Fruit fly (Drosophila melanogaster) whole organism, embryonic: ENCODE results near the gene CG4338.

Source experiments
- Bdp1 ChIP-seq: fragments of 200-800 bp; sonication (Bioruptor generic); optimal IDR thresholded peaks from 3 replicates; lab custom pipeline; 2016; ENCODE audit warnings: missing biosample characterization, missing genetic modification characterization
- CG10209 ChIP-seq: fragments of 200-800 bp; sonication (Bioruptor generic); optimal IDR thresholded peaks from 3 replicates; lab custom pipeline; 2017; ENCODE audit warnings: missing biosample characterization, mild to moderate bottlenecking, missing genetic modification characterization, missing genetic modification reagents
- CG11398 ChIP-seq: fragments of 200-800 bp; sonication (Bioruptor generic); optimal IDR thresholded peaks from 2 replicates; lab custom pipeline; 2016; ENCODE audit warnings: missing biosample characterization, missing genetic modification characterization
- CG11723 ChIP-seq: fragments of 200-800 bp; sonication (Bioruptor generic); optimal IDR thresholded peaks from 2 replicates; lab custom pipeline; 2017; ENCODE audit warnings: missing biosample characterization, mild to moderate bottlenecking, missing genetic modification characterization
- CG12071 ChIP-seq: fragments of 200-800 bp; sonication (Bioruptor generic); optimal IDR thresholded peaks from 3 replicates; lab custom pipeline; 2018; ENCODE audit warnings: missing biosample characterization, mild to moderate bottlenecking, missing genetic modification characterization
- CG12104 ChIP-seq: fragments of 200-800 bp; sonication (Bioruptor generic); optimal IDR thresholded peaks from 3 replicates; lab custom pipeline; 2016; ENCODE audit warnings: missing biosample characterization, missing genetic modification characterization
- CG12219 ChIP-seq: fragments of 200-800 bp; sonication (Bioruptor generic); optimal IDR thresholded peaks from 3 replicates; lab custom pipeline; 2018; ENCODE audit warnings: missing biosample characterization, mild to moderate bottlenecking, missing genetic modification characterization
- CG12744 ChIP-seq: fragments of 200-800 bp; sonication (Bioruptor generic); optimal IDR thresholded peaks from 2 replicates; lab custom pipeline; 2016; ENCODE audit warnings: missing biosample characterization, missing genetic modification characterization
- CG13424 ChIP-seq: fragments of 200-800 bp; sonication (Bioruptor generic); optimal IDR thresholded peaks from 2 replicates; lab custom pipeline; 2019; ENCODE audit warnings: missing biosample characterization, mild to moderate bottlenecking, missing genetic modification characterization, moderate library complexity
- CG13894 ChIP-seq: fragments of 200-800 bp; sonication (Bioruptor generic); optimal IDR thresholded peaks from 3 replicates; lab custom pipeline; 2018; ENCODE audit warnings: missing biosample characterization, mild to moderate bottlenecking, missing genetic modification characterization, moderate library complexity
- CG14441 ChIP-seq: fragments of 200-800 bp; sonication (Bioruptor generic); IDR thresholded peaks from 2 replicates; pipeline ENCODE4 v1.3.6; 2022; ENCODE audit warnings: missing biosample characterization, missing genetic modification characterization
- CG14710 ChIP-seq: fragments of 200-800 bp; sonication (Bioruptor generic); optimal IDR thresholded peaks from 3 replicates; lab custom pipeline; 2019; ENCODE audit warnings: missing biosample characterization, mild to moderate bottlenecking, missing genetic modification characterization, moderate library complexity
- CG15011 ChIP-seq: fragments of 200-800 bp; sonication (Bioruptor generic); optimal IDR thresholded peaks from 3 replicates; lab custom pipeline; 2018; ENCODE audit warnings: missing biosample characterization, mild to moderate bottlenecking, missing genetic modification characterization
- CG17912 ChIP-seq: fragments of 200-800 bp; sonication (Bioruptor generic); optimal IDR thresholded peaks from 2 replicates; lab custom pipeline; 2018; ENCODE audit warnings: missing biosample characterization, mild to moderate bottlenecking, missing genetic modification characterization
- CG2120 ChIP-seq: fragments of 200-800 bp; sonication (Bioruptor generic); optimal IDR thresholded peaks from 3 replicates; lab custom pipeline; 2016; ENCODE audit warnings: missing biosample characterization, missing genetic modification characterization
- CG3065 ChIP-seq: fragments of 200-800 bp; sonication (Bioruptor generic); optimal IDR thresholded peaks from 2 replicates; lab custom pipeline; 2016; ENCODE audit warnings: missing biosample characterization, missing genetic modification characterization
- CG32767 ChIP-seq: fragments of 200-800 bp; sonication (Bioruptor generic); IDR thresholded peaks from 2 replicates; pipeline ENCODE4 v1.3.6; 2022; ENCODE audit warnings: missing biosample characterization, missing genetic modification characterization
- CG4820 ChIP-seq: fragments of 200-800 bp; sonication (Bioruptor generic); optimal IDR thresholded peaks from 3 replicates; lab custom pipeline; 2016; ENCODE audit warnings: missing biosample characterization, missing genetic modification characterization
- CG6254 ChIP-seq: fragments of 200-800 bp; sonication (Bioruptor generic); optimal IDR thresholded peaks from 3 replicates; lab custom pipeline; 2017; ENCODE audit warnings: mild to moderate bottlenecking, missing biosample characterization, missing genetic modification reagents, missing genetic modification characterization
- CG6689 ChIP-seq: fragments of 200-800 bp; sonication (Bioruptor generic); IDR thresholded peaks from 2 replicates; pipeline ENCODE4 v1.3.6; 2022; ENCODE audit warnings: missing biosample characterization, missing genetic modification characterization
- CG6854 ChIP-seq: fragments of 200-800 bp; sonication (Bioruptor generic); optimal IDR thresholded peaks from 3 replicates; lab custom pipeline; 2017; ENCODE audit warnings: missing biosample characterization, mild to moderate bottlenecking, missing genetic modification characterization
- CG8924 ChIP-seq: fragments of 200-800 bp; optimal IDR thresholded peaks from 3 replicates; lab custom pipeline; 2019; ENCODE audit warnings: missing biosample characterization, mild to moderate bottlenecking, missing genetic modification characterization, moderate library complexity
- CG9876 ChIP-seq: fragments of 200-800 bp; sonication (Bioruptor generic); optimal IDR thresholded peaks from 2 replicates; lab custom pipeline; 2016; ENCODE audit warnings: missing biosample characterization, missing genetic modification characterization
- Dip2 ChIP-seq: fragments of 200-800 bp; sonication (Bioruptor generic); IDR thresholded peaks from 2 replicates; pipeline ENCODE4 v1.3.6; 2022; ENCODE audit warnings: missing biosample characterization, missing genetic modification characterization
- Dip3 ChIP-seq: fragments of 200-800 bp; sonication (Bioruptor generic); optimal IDR thresholded peaks from 3 replicates; lab custom pipeline; 2016; ENCODE audit warnings: missing biosample characterization, missing genetic modification characterization
- Dp ChIP-seq: fragments of 200-800 bp; sonication (Bioruptor generic); optimal IDR thresholded peaks from 2 replicates; lab custom pipeline; 2018; ENCODE audit warnings: missing biosample characterization, mild to moderate bottlenecking, missing genetic modification characterization, moderate library complexity
- Fer1 ChIP-seq: fragments of 200-800 bp; sonication (Bioruptor generic); optimal IDR thresholded peaks from 2 replicates; lab custom pipeline; 2017; ENCODE audit warnings: missing biosample characterization, mild to moderate bottlenecking, missing genetic modification characterization
- Fer3 ChIP-seq: fragments of 200-800 bp; sonication (Bioruptor generic); optimal IDR thresholded peaks from 2 replicates; lab custom pipeline; 2018; ENCODE audit warnings: missing biosample characterization, mild to moderate bottlenecking, missing genetic modification characterization, moderate library complexity
- GATAe ChIP-seq: fragments of 200-800 bp; sonication (Bioruptor generic); conservative IDR thresholded peaks from 2 replicates; pipeline ENCODE4 v1.3.6; 2022; ENCODE audit warnings: missing biosample characterization, missing genetic modification characterization
- Gsc ChIP-seq: fragments of 200-800 bp; sonication (Bioruptor generic); IDR thresholded peaks from 2 replicates; pipeline ENCODE4 v1.3.6; 2022; ENCODE audit warnings: missing biosample characterization, missing genetic modification characterization
- Hey ChIP-seq: fragments of 200-800 bp; sonication (Bioruptor generic); optimal IDR thresholded peaks from 3 replicates; lab custom pipeline; 2018; ENCODE audit warnings: missing biosample characterization, mild to moderate bottlenecking, missing genetic modification characterization
- MBD-R2 ChIP-seq: fragments of 200-800 bp; sonication (Bioruptor generic); IDR thresholded peaks from 2 replicates; pipeline ENCODE4 v1.3.6; 2022; ENCODE audit warnings: missing biosample characterization, missing genetic modification characterization
- Scr ChIP-seq: fragments of 200-800 bp; sonication (Bioruptor generic); IDR thresholded peaks from 2 replicates; pipeline ENCODE4 v1.3.6; 2022; ENCODE audit warnings: missing biosample characterization, missing genetic modification characterization; ENCODE audit not compliant: partially characterized antibody
- Tbp ChIP-seq: fragments of >200 bp; optimal IDR thresholded peaks from 2 replicates; lab custom pipeline; 2018; ENCODE audit warnings: missing biosample characterization, missing genetic modification characterization
- ac ChIP-seq: fragments of 200-800 bp; sonication (Bioruptor generic); optimal IDR thresholded peaks from 3 replicates; lab custom pipeline; 2017; ENCODE audit warnings: missing biosample characterization, mild to moderate bottlenecking, missing genetic modification characterization
- ase ChIP-seq: fragments of 200-800 bp; sonication (Bioruptor generic); IDR thresholded peaks from 3 replicates; pipeline ENCODE4 v1.3.6; 2022; ENCODE audit warnings: missing biosample characterization, missing genetic modification characterization
- az2 ChIP-seq: fragments of 200-800 bp; sonication (Bioruptor generic); optimal IDR thresholded peaks from 3 replicates; lab custom pipeline; 2016; ENCODE audit warnings: missing biosample characterization, missing genetic modification characterization
- en ChIP-seq: fragments of 200-800 bp; sonication (Bioruptor generic); optimal IDR thresholded peaks from 2 replicates; lab custom pipeline; 2016; ENCODE audit warnings: missing biosample characterization, missing genetic modification characterization
- grau ChIP-seq: fragments of 200-800 bp; optimal IDR thresholded peaks from 3 replicates; lab custom pipeline; 2019; ENCODE audit warnings: missing biosample characterization, mild to moderate bottlenecking, missing genetic modification characterization, moderate library complexity
- nmo ChIP-seq: fragments of 200-800 bp; sonication (Bioruptor generic); optimal IDR thresholded peaks from 2 replicates; lab custom pipeline; 2018; ENCODE audit warnings: missing biosample characterization, mild to moderate bottlenecking, missing genetic modification characterization, moderate library complexity
- oc ChIP-seq: fragments of 200-800 bp; sonication (Bioruptor generic); optimal IDR thresholded peaks from 2 replicates; lab custom pipeline; 2018; ENCODE audit warnings: missing biosample characterization, mild to moderate bottlenecking, missing genetic modification characterization, moderate library complexity
- org-1 ChIP-seq: fragments of 200-800 bp; sonication (Bioruptor generic); optimal IDR thresholded peaks from 2 replicates; lab custom pipeline; 2017; ENCODE audit warnings: missing biosample characterization, missing genetic modification characterization
- pros ChIP-seq: fragments of 200-800 bp; sonication (Bioruptor generic); optimal IDR thresholded peaks from 3 replicates; lab custom pipeline; 2019; ENCODE audit warnings: missing biosample characterization, mild to moderate bottlenecking, missing genetic modification characterization, moderate library complexity
- sens ChIP-seq: fragments of 200-800 bp; sonication (Bioruptor generic); peaks from one replicate; lab custom pipeline; 2016; ENCODE audit warnings: missing biosample characterization, missing genetic modification characterization
- shn ChIP-seq: fragments of 200-800 bp; sonication (Bioruptor generic); optimal IDR thresholded peaks from 3 replicates; lab custom pipeline; 2016; ENCODE audit warnings: missing biosample characterization, missing genetic modification characterization
- slp2 ChIP-seq: fragments of 200-800 bp; sonication (Bioruptor generic); optimal IDR thresholded peaks from 2 replicates; lab custom pipeline; 2016; ENCODE audit warnings: missing biosample characterization, missing genetic modification characterization
- sna ChIP-seq: fragments of 200-800 bp; sonication (Bioruptor generic); IDR thresholded peaks from 2 replicates; pipeline ENCODE4 v1.3.6; 2022; ENCODE audit warnings: missing biosample characterization, missing genetic modification characterization; ENCODE audit not compliant: partially characterized antibody
- trem ChIP-seq: fragments of 200-800 bp; optimal IDR thresholded peaks from 3 replicates; lab custom pipeline; 2019; ENCODE audit warnings: missing biosample characterization, mild to moderate bottlenecking, missing genetic modification characterization, moderate library complexity
- unc-4 ChIP-seq: fragments of 200-800 bp; sonication (Bioruptor generic); IDR thresholded peaks from 2 replicates; pipeline ENCODE4 v1.3.6; 2022; ENCODE audit warnings: missing biosample characterization, missing genetic modification characterization; ENCODE audit not compliant: partially characterized antibody
- vvl ChIP-seq: fragments of 200-800 bp; sonication (Bioruptor generic); IDR thresholded peaks from 2 replicates; pipeline ENCODE4 v1.3.6; 2022; ENCODE audit warnings: missing biosample characterization, missing genetic modification characterization

Gene CG4338

DNA sequence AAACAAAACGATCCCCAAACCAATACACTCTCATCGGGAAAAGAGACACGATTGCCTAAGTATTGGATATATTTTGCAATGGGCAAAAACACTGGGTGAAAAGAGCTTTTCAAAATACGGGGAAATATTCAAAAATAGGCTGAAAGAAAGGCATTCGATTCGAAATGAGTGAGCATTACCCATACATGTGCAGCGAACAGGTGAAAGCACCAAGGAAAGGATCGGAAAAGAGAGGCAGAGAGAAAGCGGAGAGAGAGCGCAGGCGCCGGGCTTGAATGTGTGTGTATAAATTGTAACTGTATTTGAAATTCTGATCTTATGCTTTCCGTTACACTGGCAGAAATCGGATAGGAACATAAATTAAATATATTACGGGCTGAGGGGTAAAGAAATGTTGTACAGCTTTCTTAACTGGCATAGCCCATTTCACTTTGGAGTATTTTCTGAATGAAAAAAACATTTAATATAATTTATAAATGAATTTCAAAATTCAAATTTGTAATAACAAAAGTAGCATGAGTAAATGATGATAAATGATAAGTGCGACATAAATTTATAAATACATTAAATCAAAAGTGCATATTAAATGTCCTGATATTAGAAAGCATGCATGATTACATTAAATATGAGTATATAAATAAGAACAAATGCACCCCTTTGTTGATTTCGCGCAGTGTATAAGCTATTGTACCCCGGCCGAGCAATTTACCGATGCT lies 5.5 kb downstream of the CG4338 start (continued):
- TF ChIP-seq CG6254 (GFP tag; lab: Kevin White, UChicago) (peak; percentile 62), Dip2 (GFP tag; lab: Robert Waterston, UW) (no peak), Dp (no peak), ac (GFP tag; lab: Kevin White, UChicago) (no peak), CG14441 (GFP tag; lab: Robert Waterston, UW) (no peak), az2 (GFP tag; lab: Kevin White, UChicago) (peak; percentile 79), sens (GFP tag; lab: Kevin White, UChicago) (peak; percentile 91), CG3065 (GFP tag; lab: Kevin White, UChicago) (no peak), Scr (no peak), trem (tag; lab: Kevin White, UChicago) (peak; percentile 71), CG9876 (no peak), CG13424 (tag; lab: Kevin White, UChicago) (peak; percentile 84), pros (GFP tag; lab: Kevin White, UChicago) (no peak), unc-4 (no peak), Fer1 (GFP tag; lab: Kevin White, UChicago) (no peak), Gsc (no peak), nmo (GFP tag; lab: Kevin White, UChicago) (peak; percentile 90), CG11723 (GFP tag; lab: Kevin White, UChicago) (peak; percentile 47), Fer3 (peak; percentile 2), CG10209 (GFP tag; lab: Kevin White, UChicago) (peak; percentile 80), CG2120 (GFP tag; lab: Kevin White, UChicago) (peak; percentile 32), Bdp1 (GFP tag; lab: Kevin White, UChicago) (peak; percentile 6), CG12219 (GFP tag; lab: Kevin White, UChicago) (peak; percentile 20), CG4820 (GFP tag; lab: Kevin White, UChicago) (peak; percentile 75), Dip3 (GFP tag; lab: Kevin White, UChicago) (peak; percentile 11), Hey (no peak), CG6854 (GFP tag; lab: Kevin White, UChicago) (peak; percentile 25), vvl (GFP tag; lab: Robert Waterston, UW) (no peak), CG11398 (GFP tag; lab: Kevin White, UChicago) (no peak), CG15011 (GFP tag; lab: Kevin White, UChicago) (peak; percentile 12), CG12071 (GFP tag; lab: Kevin White, UChicago) (no peak), org-1 (GFP tag; lab: Kevin White, UChicago) (peak; percentile 61), shn (no peak), CG32767 (GFP tag; lab: Robert Waterston, UW) (peak; percentile 40; the same call in 1 of the 2 replicates), en (GFP tag; lab: Kevin White, UChicago) (no peak), CG14710 (tag; lab: Kevin White, UChicago) (peak; percentile 83), CG6689 (GFP tag; lab: Robert Waterston, UW) (peak; percentile 41; the same call in 1 of the 2 replicates), ase (no peak), slp2 (GFP tag; lab: Kevin White, UChicago) (peak; percentile 3), sna (no peak), CG12744 (GFP tag; lab: Kevin White, UChicago) (no peak), MBD-R2 (no peak), GATAe (no peak), oc (tag; lab: Kevin White, UChicago) (peak; percentile 27), CG17912 (GFP tag; lab: Kevin White, UChicago) (no peak), grau (tag; lab: Kevin White, UChicago) (peak; percentile 80), CG8924 (tag; lab: Kevin White, UChicago) (peak; percentile 83), CG12104 (GFP tag; lab: Kevin White, UChicago) (peak; percentile 62), CG13894 (no peak), Tbp (GFP tag; lab: Kevin White, UChicago) (no peak)
